Worm (Caenorhabditis elegans) whole organism, L3 larva: ENCODE measurements around the gene B0310.6.

Experiments
- R02D3.7 ChIP-seq: fragments of 150-350 bp; optimal IDR thresholded peaks from 2 replicates; lab custom pipeline; 2014; ENCODE audit warnings: missing biosample characterization, missing genetic modification characterization
- ZK546.5 ChIP-seq: sonication (generic microtip); optimal IDR thresholded peaks from 2 replicates; lab custom pipeline; 2017; ENCODE audit warnings: missing biosample characterization, missing genetic modification characterization
- aly-2 ChIP-seq: fragments of 150-350 bp; optimal IDR thresholded peaks from 2 replicates; lab custom pipeline; 2014; ENCODE audit warnings: missing biosample characterization, missing genetic modification characterization
- ama-1 ChIP-seq: fragments of 150-350 bp; optimal IDR thresholded peaks from 2 replicates; lab custom pipeline; 2018
- ceh-28 ChIP-seq: fragments of 150-350 bp; optimal IDR thresholded peaks from 2 replicates; lab custom pipeline; 2014; ENCODE audit warnings: missing biosample characterization, missing genetic modification reagents, missing genetic modification characterization
- ceh-82 ChIP-seq: fragments of 150-350 bp; optimal IDR thresholded peaks from 2 replicates; lab custom pipeline; 2014; ENCODE audit warnings: missing biosample characterization, missing genetic modification characterization
- ceh-9 ChIP-seq: sonication (generic microtip); optimal IDR thresholded peaks from 2 replicates; lab custom pipeline; 2018; ENCODE audit warnings: missing biosample characterization, missing genetic modification characterization
- egl-27 ChIP-seq: sonication (generic microtip); optimal IDR thresholded peaks from 4 replicates; lab custom pipeline; 2017; ENCODE audit warnings: missing biosample characterization, missing genetic modification reagents, missing genetic modification characterization
- egl-5 ChIP-seq: fragments of 150-350 bp; optimal IDR thresholded peaks from 2 replicates; lab custom pipeline; 2017; ENCODE audit warnings: missing biosample characterization, missing genetic modification reagents, missing genetic modification characterization, inconsistent platforms
- elt-1 ChIP-seq: fragments of 150-350 bp; optimal IDR thresholded peaks from 2 replicates; lab custom pipeline; 2014; ENCODE audit warnings: missing biosample characterization, missing genetic modification characterization
- elt-2 ChIP-seq: sonication (generic microtip); optimal IDR thresholded peaks from 2 replicates; lab custom pipeline; 2016; ENCODE audit warnings: missing genetic modification reagents, mild to moderate bottlenecking, missing genetic modification characterization, missing compliant biosample characterization
- elt-3 ChIP-seq, 3 experiments: fragments of 150-350 bp in 1 of 3; sonication (generic microtip) in 2 of 3; optimal IDR thresholded peaks; 2 replicates in 2 of 3; 4 replicates in 1 of 3; lab custom pipeline; 2014 to 2017; ENCODE audit warnings: missing biosample characterization in 3 of 3, missing genetic modification characterization in 3 of 3
- eor-1 ChIP-seq, 2 experiments: fragments of 150-350 bp; optimal IDR thresholded peaks; 2 replicates each; lab custom pipeline; 2014 to 2018; ENCODE audit warnings: missing biosample characterization in 2 of 2, missing genetic modification characterization in 2 of 2
- fkh-2 ChIP-seq: fragments of 150-350 bp; optimal IDR thresholded peaks from 2 replicates; lab custom pipeline; 2014; ENCODE audit warnings: missing biosample characterization, missing genetic modification reagents, missing genetic modification characterization
- hmg-11 ChIP-seq: sonication (generic microtip); optimal IDR thresholded peaks from 2 replicates; lab custom pipeline; 2016; ENCODE audit warnings: missing genetic modification characterization, missing compliant biosample characterization
- jun-1 ChIP-seq: fragments of 150-350 bp; optimal IDR thresholded peaks from 2 replicates; lab custom pipeline; 2014; ENCODE audit warnings: missing biosample characterization, missing genetic modification reagents, missing genetic modification characterization
- lin-15B ChIP-seq: fragments of 150-350 bp; optimal IDR thresholded peaks from 2 replicates; lab custom pipeline; 2014; ENCODE audit warnings: missing biosample characterization, missing genetic modification characterization
- lin-39 ChIP-seq: fragments of 150-350 bp; optimal IDR thresholded peaks from 2 replicates; lab custom pipeline; 2018; ENCODE audit warnings: missing biosample characterization, missing genetic modification reagents, missing genetic modification characterization
- lsy-12 ChIP-seq: sonication (generic microtip); optimal IDR thresholded peaks from 2 replicates; lab custom pipeline; 2016; ENCODE audit warnings: mild to moderate bottlenecking, missing genetic modification characterization, missing compliant biosample characterization
- mdl-1 ChIP-seq: fragments of 150-350 bp; optimal IDR thresholded peaks from 2 replicates; lab custom pipeline; 2014; ENCODE audit warnings: missing biosample characterization, missing genetic modification characterization
- mml-1 ChIP-seq: fragments of 150-350 bp; sonication (generic microtip); optimal IDR thresholded peaks from 3 replicates; lab custom pipeline; 2014; ENCODE audit warnings: missing biosample characterization, missing genetic modification characterization
- nfya-1 ChIP-seq: sonication (generic microtip); optimal IDR thresholded peaks from 2 replicates; lab custom pipeline; 2017; ENCODE audit warnings: missing genetic modification characterization, mild to moderate bottlenecking, missing compliant biosample characterization, antibody characterized with exemption, moderate library complexity; ENCODE audit not compliant: insufficient read depth
- nhr-11 ChIP-seq: fragments of 150-350 bp; optimal IDR thresholded peaks from 2 replicates; lab custom pipeline; 2014; ENCODE audit warnings: missing biosample characterization, missing genetic modification characterization
- nhr-237 ChIP-seq: fragments of 150-350 bp; optimal IDR thresholded peaks from 2 replicates; lab custom pipeline; 2014; ENCODE audit warnings: missing biosample characterization, missing genetic modification characterization
- nhr-25 ChIP-seq: sonication (generic microtip); optimal IDR thresholded peaks from 2 replicates; lab custom pipeline; 2017; ENCODE audit warnings: missing biosample characterization, missing genetic modification characterization
- nhr-43 ChIP-seq: sonication (generic microtip); optimal IDR thresholded peaks from 2 replicates; lab custom pipeline; 2016; ENCODE audit warnings: mild to moderate bottlenecking, missing genetic modification characterization, missing compliant biosample characterization; ENCODE audit not compliant: poor library complexity, severe bottlenecking
- nhr-77 ChIP-seq: fragments of 150-350 bp; optimal IDR thresholded peaks from 2 replicates; lab custom pipeline; 2014; ENCODE audit warnings: missing biosample characterization, missing genetic modification characterization
- sea-2 ChIP-seq: fragments of 150-350 bp; sonication (generic microtip); optimal IDR thresholded peaks from 4 replicates; lab custom pipeline; 2014; ENCODE audit warnings: missing biosample characterization, missing genetic modification reagents, missing genetic modification characterization
- skn-1 ChIP-seq: fragments of 150-350 bp; optimal IDR thresholded peaks from 2 replicates; lab custom pipeline; 2014; ENCODE audit warnings: missing biosample characterization, missing genetic modification characterization
- snpc-4 ChIP-seq: fragments of 150-350 bp; optimal IDR thresholded peaks from 2 replicates; lab custom pipeline; 2014; ENCODE audit warnings: missing biosample characterization, missing genetic modification characterization
- tbx-2 ChIP-seq: sonication (generic microtip); optimal IDR thresholded peaks from 2 replicates; lab custom pipeline; 2016; ENCODE audit warnings: mild to moderate bottlenecking, missing genetic modification characterization, missing compliant biosample characterization
- unc-39 ChIP-seq: sonication (generic microtip); optimal IDR thresholded peaks from 4 replicates; lab custom pipeline; 2017; ENCODE audit warnings: missing biosample characterization, missing genetic modification characterization
- unc-62 ChIP-seq: fragments of 150-350 bp; sonication (generic microtip); optimal IDR thresholded peaks from 4 replicates; lab custom pipeline; 2014; ENCODE audit warnings: missing biosample characterization, missing genetic modification reagents, missing genetic modification characterization
- ztf-11 ChIP-seq: fragments of 150-350 bp; optimal IDR thresholded peaks from 2 replicates; lab custom pipeline; 2014; ENCODE audit warnings: missing biosample characterization, missing genetic modification characterization
- ztf-4 ChIP-seq: fragments of 150-350 bp; optimal IDR thresholded peaks from 2 replicates; lab custom pipeline; 2014; ENCODE audit warnings: missing biosample characterization, missing genetic modification characterization

Gene B0310.6

ce11 chrX:496795-497194 is 34.0 kb downstream of the B0310.6 start:
- TF ChIP-seq jun-1 (tag; lab: Kevin White, UChicago) (no peak), mml-1 (tag; lab: Kevin White, UChicago) (no peak)

- peak; percentile 46 for TF ChIP-seq lin-39 (tag; lab: Kevin White, UChicago)
- TF ChIP-seq tbx-2 (tag; lab: Kevin White, UChicago) = no peak
- no peak for TF ChIP-seq ztf-4
- peak; percentile 5 for TF ChIP-seq egl-5
- TF ChIP-seq elt-1 = no peak
These were observed 37.9 kb downstream of the B0310.6 start, which contains the start of gene B0310.1 for ce11 chrX:492919-493318. B0310.1 (plus strand) TSS chrX:493228.

ce11 chrX:489635-490105 is 41.1 kb downstream of the B0310.6 start, which contains the start of gene egl-17:
egl-17 (plus strand) TSS chrX:489685.
- TF ChIP-seq R02D3.7 (tag; lab: Kevin White, UChicago) = no peak
- TF ChIP-seq egl-5 = peak; percentile 42
- TF ChIP-seq nhr-237 (tag; lab: Kevin White, UChicago) = no peak
- peak; percentile 3 for TF ChIP-seq nhr-11 (tag; lab: Kevin White, UChicago)
- TF ChIP-seq sea-2 (GFP tag; lab: Kevin White, UChicago) = no peak
- TF ChIP-seq nhr-77 (tag; lab: Kevin White, UChicago) = peak; percentile 57
- TF ChIP-seq ceh-9 = no peak
- no peak for TF ChIP-seq ZK546.5 (tag; lab: Kevin White, UChicago)
- peak; percentile 34 for TF ChIP-seq nfya-1 (tag; lab: Kevin White, UChicago)
- no peak for TF ChIP-seq snpc-4 (tag; lab: Kevin White, UChicago)
- TF ChIP-seq ceh-82 (tag; lab: Kevin White, UChicago) = peak; percentile 62
- TF ChIP-seq eor-1 (tag; optimal IDR thresholded peaks at IDR 0.05; lab: Kevin White, UChicago) = peak in 1 of 2 experiments; percentile 65
- TF ChIP-seq jun-1 (tag; lab: Kevin White, UChicago) = peak; percentile 35
- peak; percentile 28 for TF ChIP-seq ceh-28 (tag; lab: Kevin White, UChicago)
- TF ChIP-seq nhr-25 (tag; lab: Kevin White, UChicago) = no peak
- peak; percentile 64 for TF ChIP-seq lin-39 (tag; lab: Kevin White, UChicago)
- peak; percentile 92 for TF ChIP-seq hmg-11 (tag; lab: Kevin White, UChicago)
- no peak for TF ChIP-seq fkh-2 (tag; lab: Kevin White, UChicago)
- TF ChIP-seq lin-15B (tag; lab: Kevin White, UChicago) = peak; percentile 0
- TF ChIP-seq tbx-2 (tag; lab: Kevin White, UChicago) = peak; percentile 69
- TF ChIP-seq lsy-12 = peak; percentile 37
- peak in 1 of 3 experiments; percentile 4 for TF ChIP-seq elt-3 (tag; optimal IDR thresholded peaks at IDR 0.05; lab: Kevin White, UChicago)
- peak; percentile 55 for TF ChIP-seq skn-1
- peak; percentile 31 for TF ChIP-seq elt-2 (tag; lab: Kevin White, UChicago)
- no peak for TF ChIP-seq ztf-11
- TF ChIP-seq nhr-43 (tag; lab: Kevin White, UChicago) = peak; percentile 42
- peak; percentile 31 for TF ChIP-seq mdl-1 (tag; lab: Kevin White, UChicago)
- peak; percentile 32 for TF ChIP-seq egl-27 (tag; lab: Kevin White, UChicago)

- no peak for TF ChIP-seq egl-27 (tag; lab: Kevin White, UChicago)
- TF ChIP-seq nfya-1 (tag; lab: Kevin White, UChicago) = no peak
- no peak for TF ChIP-seq unc-39
- no peak for TF ChIP-seq unc-62 (GFP tag; lab: Kevin White, UChicago)
- TF ChIP-seq aly-2 (tag; lab: Kevin White, UChicago) = no peak
- no peak for TF ChIP-seq ama-1 (lab: Kevin White, UChicago)
- TF ChIP-seq nhr-77 (tag; lab: Kevin White, UChicago) = no peak
- TF ChIP-seq nhr-43 (tag; lab: Kevin White, UChicago) = no peak
- TF ChIP-seq mml-1 (tag; lab: Kevin White, UChicago) = no peak
- TF ChIP-seq nhr-25 (tag; lab: Kevin White, UChicago) = no peak
- TF ChIP-seq mdl-1 (tag; lab: Kevin White, UChicago) = no peak
These were observed 43.1 kb downstream of the B0310.6 start for ce11 chrX:487669-488068.
